Fruit fly (Drosophila melanogaster) whole organism, wandering third instar larva: ENCODE results near the gene CG32069.

ENCODE experiments used
- Abd-B ChIP-seq: fragments of >200 bp; optimal IDR thresholded peaks from 2 replicates; lab custom pipeline; 2017; ENCODE audit warnings: missing biosample characterization, missing genetic modification characterization
- CG32264 ChIP-seq: fragments of 200-800 bp; sonication (Bioruptor generic); optimal IDR thresholded peaks from 2 replicates; lab custom pipeline; 2016; ENCODE audit warnings: missing biosample characterization, missing genetic modification characterization
- CG9705 ChIP-seq: fragments of 200-800 bp; sonication (Bioruptor generic); optimal IDR thresholded peaks from 2 replicates; lab custom pipeline; 2018; ENCODE audit warnings: missing biosample characterization, mild to moderate bottlenecking, missing genetic modification characterization
- CrebA ChIP-seq: fragments of 200-800 bp; sonication (Bioruptor generic); optimal IDR thresholded peaks from 2 replicates; lab custom pipeline; 2016; ENCODE audit warnings: missing biosample characterization, mild to moderate bottlenecking, missing genetic modification characterization, borderline replicate concordance
- Dfd ChIP-seq: fragments of >200 bp; optimal IDR thresholded peaks from 2 replicates; lab custom pipeline; 2017; ENCODE audit warnings: missing biosample characterization, missing genetic modification characterization
- Dif ChIP-seq: fragments of 200-275, 200-300 bp; sonication (Bioruptor generic); optimal IDR thresholded peaks from 2 replicates; lab custom pipeline; 2018; ENCODE audit warnings: missing biosample characterization, missing genetic modification characterization; ENCODE audit not compliant: partially characterized antibody
- GATAd ChIP-seq: sonication (Bioruptor generic); optimal IDR thresholded peaks from 2 replicates; lab custom pipeline; 2016; ENCODE audit warnings: missing biosample characterization, missing genetic modification characterization
- HLH106 ChIP-seq: fragments of 200-800 bp; optimal IDR thresholded peaks from 3 replicates; lab custom pipeline; 2019; ENCODE audit warnings: missing biosample characterization, mild to moderate bottlenecking, missing genetic modification characterization, moderate library complexity
- Hnf4 ChIP-seq: fragments of 200-800 bp; sonication (Bioruptor generic); optimal IDR thresholded peaks from 2 replicates; lab custom pipeline; 2016; ENCODE audit warnings: missing biosample characterization, mild to moderate bottlenecking, missing genetic modification characterization
- Hr78 ChIP-seq: fragments of >200 bp; optimal IDR thresholded peaks from 2 replicates; lab custom pipeline; 2017; ENCODE audit warnings: missing biosample characterization, missing genetic modification characterization
- Hr83 ChIP-seq: fragments of 200-300 bp; sonication (Bioruptor generic); optimal IDR thresholded peaks from 2 replicates; lab custom pipeline; 2016; ENCODE audit warnings: missing biosample characterization, mild to moderate bottlenecking, missing genetic modification characterization, moderate library complexity; ENCODE audit not compliant: poor library complexity, severe bottlenecking
- Jra ChIP-seq: sonication (Bioruptor generic); optimal IDR thresholded peaks from 2 replicates; lab custom pipeline; 2016; ENCODE audit warnings: missing biosample characterization, missing genetic modification characterization
- Mio ChIP-seq: sonication (Bioruptor generic); optimal IDR thresholded peaks from 2 replicates; lab custom pipeline; 2016; ENCODE audit warnings: missing biosample characterization, missing genetic modification characterization
- Myc ChIP-seq: fragments of >200 bp; optimal IDR thresholded peaks from 2 replicates; lab custom pipeline; 2017
- N ChIP-seq: fragments of >200 bp; optimal IDR thresholded peaks from 2 replicates; lab custom pipeline; 2018; ENCODE audit warnings: missing biosample characterization, missing external identifiers, missing genetic modification characterization
- OdsH ChIP-seq: fragments of 200-800 bp; sonication (Bioruptor generic); optimal IDR thresholded peaks from 2 replicates; lab custom pipeline; 2016; ENCODE audit warnings: missing biosample characterization, mild to moderate bottlenecking, missing genetic modification characterization
- Rel ChIP-seq, 2 experiments: fragments of 200-800 bp; sonication (Bioruptor generic) in 1 of 2; optimal IDR thresholded peaks; 2 replicates in 1 of 2; 3 replicates in 1 of 2; lab custom pipeline; 2016 to 2019; ENCODE audit warnings: mild to moderate bottlenecking in 2 of 2, missing biosample characterization in 2 of 2, missing genetic modification characterization in 2 of 2, moderate library complexity in 1 of 2
- Sp1 ChIP-seq: fragments of 200-800 bp; sonication (Bioruptor generic); optimal IDR thresholded peaks from 3 replicates; lab custom pipeline; 2019; ENCODE audit warnings: missing biosample characterization, mild to moderate bottlenecking, missing genetic modification characterization, moderate library complexity
- Vsx2 ChIP-seq: fragments of 200-300, 225-300 bp; sonication (Bioruptor generic); optimal IDR thresholded peaks from 2 replicates; lab custom pipeline; 2018; ENCODE audit warnings: missing biosample characterization, missing genetic modification characterization; ENCODE audit not compliant: partially characterized antibody
- br ChIP-seq: fragments of 200-800 bp; sonication (Bioruptor generic); optimal IDR thresholded peaks from 2 replicates; lab custom pipeline; 2016; ENCODE audit warnings: missing biosample characterization, missing genetic modification characterization
- brk ChIP-seq: fragments of 200-800 bp; sonication (Bioruptor generic); optimal IDR thresholded peaks from 2 replicates; lab custom pipeline; 2016; ENCODE audit warnings: missing biosample characterization, mild to moderate bottlenecking, missing genetic modification characterization
- dl ChIP-seq, 2 experiments: fragments of 175-275, 200-275 bp in 1 of 2; fragments of 200-275 bp in 1 of 2; sonication (Bioruptor generic); optimal IDR thresholded peaks; lab custom pipeline; 2018; ENCODE audit warnings: mild to moderate bottlenecking in 2 of 2, missing biosample characterization in 2 of 2, missing genetic modification characterization in 2 of 2, moderate library complexity in 2 of 2; ENCODE audit not compliant: partially characterized antibody in 2 of 2, insufficient read depth in 1 of 2
- dmrt93B ChIP-seq: fragments of 200-800 bp; sonication (Bioruptor generic); optimal IDR thresholded peaks from 2 replicates; lab custom pipeline; 2018; ENCODE audit warnings: missing biosample characterization, mild to moderate bottlenecking, missing genetic modification characterization
- dsf ChIP-seq: sonication (Bioruptor generic); optimal IDR thresholded peaks from 2 replicates; lab custom pipeline; 2016; ENCODE audit warnings: missing biosample characterization, missing genetic modification characterization, borderline replicate concordance
- ey ChIP-seq: fragments of 200-800 bp; sonication (Bioruptor generic); optimal IDR thresholded peaks from 2 replicates; lab custom pipeline; 2016; ENCODE audit warnings: missing biosample characterization, missing genetic modification characterization
- foxo ChIP-seq, 2 experiments: fragments of 200-800 bp; sonication (Bioruptor generic); optimal IDR thresholded peaks; 2 replicates in 1 of 2; 3 replicates in 1 of 2; lab custom pipeline; 2016 to 2017; ENCODE audit warnings: missing biosample characterization in 2 of 2, missing genetic modification characterization in 2 of 2
- fru ChIP-seq: fragments of 200-800 bp; sonication (Bioruptor generic); optimal IDR thresholded peaks from 3 replicates; lab custom pipeline; 2016; ENCODE audit warnings: missing biosample characterization, mild to moderate bottlenecking, missing genetic modification characterization
- h ChIP-seq: fragments of 200-800 bp; sonication (Bioruptor generic); optimal IDR thresholded peaks from 3 replicates; lab custom pipeline; 2016; ENCODE audit warnings: missing biosample characterization, mild to moderate bottlenecking, missing genetic modification characterization
- jim ChIP-seq: fragments of 175-275, 200-325 bp; sonication (Bioruptor generic); optimal IDR thresholded peaks from 2 replicates; lab custom pipeline; 2016; ENCODE audit warnings: missing biosample characterization, mild to moderate bottlenecking, missing genetic modification characterization
- lola ChIP-seq: fragments of >200 bp; optimal IDR thresholded peaks from 2 replicates; lab custom pipeline; 2017; ENCODE audit warnings: missing biosample characterization, missing genetic modification characterization
- pan ChIP-seq: fragments of >200 bp; optimal IDR thresholded peaks from 2 replicates; lab custom pipeline; 2017
- psq ChIP-seq: fragments of 200-800 bp; sonication (Bioruptor generic); optimal IDR thresholded peaks from 3 replicates; lab custom pipeline; 2017; ENCODE audit warnings: missing biosample characterization, mild to moderate bottlenecking, missing genetic modification characterization, moderate library complexity
- rgr ChIP-seq: fragments of 200-800 bp; sonication (Bioruptor generic); optimal IDR thresholded peaks from 3 replicates; lab custom pipeline; 2016; ENCODE audit warnings: missing biosample characterization, mild to moderate bottlenecking, missing genetic modification characterization
- sage ChIP-seq: fragments of 200-800 bp; sonication (Bioruptor generic); optimal IDR thresholded peaks from 2 replicates; lab custom pipeline; 2016; ENCODE audit warnings: missing biosample characterization, mild to moderate bottlenecking, missing genetic modification characterization
- sv ChIP-seq: fragments of 200-800 bp; sonication (Bioruptor generic); optimal IDR thresholded peaks from 3 replicates; lab custom pipeline; 2016; ENCODE audit warnings: missing biosample characterization, missing genetic modification characterization
- tai ChIP-seq: sonication (Bioruptor generic); optimal IDR thresholded peaks from 2 replicates; lab custom pipeline; 2016; ENCODE audit warnings: missing biosample characterization, missing genetic modification characterization
- usp ChIP-seq: fragments of >200 bp; optimal IDR thresholded peaks from 2 replicates; lab custom pipeline; 2017; ENCODE audit warnings: missing biosample characterization, missing genetic modification characterization
- woc ChIP-seq: sonication (Bioruptor generic); optimal IDR thresholded peaks from 2 replicates; lab custom pipeline; 2016; ENCODE audit warnings: missing biosample characterization, mild to moderate bottlenecking, missing genetic modification characterization

The CG32069 gene

DNA sequence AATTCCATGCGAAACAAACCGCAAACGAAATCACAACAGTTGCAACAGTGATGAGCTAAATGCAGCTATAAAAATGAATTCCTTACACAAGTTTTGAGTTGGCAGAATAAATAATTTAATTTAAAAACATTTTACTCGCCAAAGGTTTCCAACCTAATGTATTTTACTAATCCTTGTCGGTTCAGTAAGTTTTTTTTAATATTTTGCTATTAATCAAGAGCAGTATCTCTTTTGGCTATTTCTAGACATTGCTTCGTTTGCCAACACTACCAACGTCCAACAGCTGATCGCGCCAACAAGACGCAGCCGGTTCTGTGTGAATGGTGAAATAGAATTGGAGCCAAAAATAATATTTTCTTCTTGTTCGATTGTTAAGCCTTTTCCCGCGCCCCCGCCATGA is 2.3 kb upstream of the CG32069 start, which contains the start of the genes CG32075, CG45101 and SuUR:
Gene CG32075, minus strand, starts transcription at position 253 of the 400 bp plus-strand sequence.
Gene CG45101, plus strand, starts transcription at position 303 of the 400 bp plus-strand sequence.
Gene SuUR, plus strand, starts transcription at position 303 of the 400 bp plus-strand sequence.
- TF ChIP-seq Hr78 (GFP tag; lab: Kevin White, UChicago) (no peak), foxo (GFP tag; optimal IDR thresholded peaks at IDR 0.05; lab: Kevin White, UChicago) (peak; percentile 43 to 90), CG32264 (peak; percentile 41), Mio (GFP tag; lab: Kevin White, UChicago) (no peak), h (GFP tag; lab: Kevin White, UChicago) (peak; percentile 92), ey (GFP tag; lab: Kevin White, UChicago) (peak; percentile 90), Vsx2 (GFP tag; lab: Kevin White, UChicago) (no peak), jim (GFP tag; lab: Kevin White, UChicago) (no peak), dsf (GFP tag; lab: Kevin White, UChicago) (peak; percentile 87), fru (peak; percentile 85), GATAd (GFP tag; lab: Kevin White, UChicago) (peak; percentile 74), HLH106 (tag; lab: Kevin White, UChicago) (peak; percentile 89), brk (GFP tag; lab: Kevin White, UChicago) (no peak), Dif (GFP tag; lab: Kevin White, UChicago) (no peak), CrebA (GFP tag; lab: Kevin White, UChicago) (no peak), rgr (GFP tag; lab: Kevin White, UChicago) (peak; percentile 92), Hnf4 (GFP tag; lab: Kevin White, UChicago) (peak; percentile 93), sage (no peak), lola (GFP tag; lab: Kevin White, UChicago) (no peak), br (GFP tag; lab: Kevin White, UChicago) (peak; percentile 85), CG9705 (peak; percentile 85), Rel (GFP tag; optimal IDR thresholded peaks at IDR 0.05; lab: Kevin White, UChicago) (no peak), Rel (tag; optimal IDR thresholded peaks at IDR 0.05; lab: Kevin White, UChicago) (peak; percentile 46), Sp1 (GFP tag; lab: Kevin White, UChicago) (peak; percentile 78), usp (GFP tag; lab: Kevin White, UChicago) (no peak), sv (peak; percentile 90), Hr83 (peak; percentile 65), Dfd (GFP tag; lab: Kevin White, UChicago) (no peak), tai (GFP tag; lab: Kevin White, UChicago) (no peak), Myc (lab: Kevin White, UChicago) (peak; percentile 98), psq (GFP tag; lab: Kevin White, UChicago) (peak; percentile 80), woc (peak; percentile 94), Abd-B (GFP tag; lab: Kevin White, UChicago) (no peak), dmrt93B (no peak), dl (GFP tag; optimal IDR thresholded peaks at IDR 0.05; lab: Kevin White, UChicago; ENCODE audit: insufficient read depth in 1 of 2, partially characterized antibody in 2 of 2) (no peak), OdsH (GFP tag; lab: Kevin White, UChicago) (peak; percentile 87), Jra (GFP tag; lab: Kevin White, UChicago) (peak; percentile 88), N (GFP tag; lab: Kevin White, UChicago) (no peak), pan (no peak)
- TF ChIP-seq, all 38 proteins: peak for 21

DNA sequence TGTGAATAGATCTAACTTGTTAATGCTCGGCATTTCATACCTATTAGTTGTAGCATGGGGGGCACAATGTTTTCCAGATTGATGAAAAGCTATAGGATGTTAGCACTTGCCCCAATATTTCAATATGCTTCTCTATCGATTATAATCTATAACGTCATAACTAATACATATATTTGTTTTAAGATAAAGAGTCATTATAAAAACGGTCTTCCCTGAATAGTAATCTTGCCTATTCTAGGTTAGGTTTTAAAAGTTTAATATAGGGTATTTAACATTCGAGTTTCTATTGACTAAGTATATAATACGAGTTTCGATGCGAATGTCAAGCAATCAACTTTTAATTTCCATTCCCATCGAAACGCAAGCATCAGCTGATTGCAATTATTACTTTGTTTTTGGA is 1.2 kb downstream of the CG32069 start, which contains the start of the genes CG6321 and Blos2:
Gene CG6321, minus strand, starts transcription at position 25 of the 400 bp plus-strand sequence.
Gene Blos2, plus strand, starts transcription at position 372 of the 400 bp plus-strand sequence.
- TF ChIP-seq lola (GFP tag; lab: Kevin White, UChicago) = no peak
- TF ChIP-seq usp (GFP tag; lab: Kevin White, UChicago) = no peak
- TF ChIP-seq foxo (GFP tag; optimal IDR thresholded peaks at IDR 0.05; lab: Kevin White, UChicago) = peak in 1 of 2 experiments; percentile 82
- peak; percentile 77 for TF ChIP-seq fru
- TF ChIP-seq dmrt93B = no peak
- no peak for TF ChIP-seq Abd-B (GFP tag; lab: Kevin White, UChicago)
- TF ChIP-seq ey (GFP tag; lab: Kevin White, UChicago) = peak; percentile 66
- TF ChIP-seq brk (GFP tag; lab: Kevin White, UChicago) = no peak
- no peak for TF ChIP-seq GATAd (GFP tag; lab: Kevin White, UChicago)
- no peak for TF ChIP-seq jim (GFP tag; lab: Kevin White, UChicago)
- TF ChIP-seq pan = no peak
- no peak for TF ChIP-seq N (GFP tag; lab: Kevin White, UChicago)
- TF ChIP-seq Rel (GFP tag; optimal IDR thresholded peaks at IDR 0.05; lab: Kevin White, UChicago) = no peak
- peak; percentile 23 for TF ChIP-seq Rel (tag; optimal IDR thresholded peaks at IDR 0.05; lab: Kevin White, UChicago)
- TF ChIP-seq h (GFP tag; lab: Kevin White, UChicago) = peak; percentile 84
- TF ChIP-seq Dfd (GFP tag; lab: Kevin White, UChicago) = no peak
- TF ChIP-seq Hr78 (GFP tag; lab: Kevin White, UChicago) = no peak
- TF ChIP-seq sage = peak; percentile 31
- TF ChIP-seq Hnf4 (GFP tag; lab: Kevin White, UChicago) = peak; percentile 59
- TF ChIP-seq Dif (GFP tag; lab: Kevin White, UChicago) = no peak
- TF ChIP-seq br (GFP tag; lab: Kevin White, UChicago) = peak; percentile 63
- TF ChIP-seq Hr83 = no peak
- peak; percentile 50 for TF ChIP-seq psq (GFP tag; lab: Kevin White, UChicago)
- peak; percentile 23 for TF ChIP-seq sv
- TF ChIP-seq OdsH (GFP tag; lab: Kevin White, UChicago) = peak; percentile 72
- TF ChIP-seq Mio (GFP tag; lab: Kevin White, UChicago) = no peak
- TF ChIP-seq dsf (GFP tag; lab: Kevin White, UChicago) = no peak
- TF ChIP-seq CG9705 = peak; percentile 29
- peak; percentile 18 for TF ChIP-seq CG32264
- TF ChIP-seq Jra (GFP tag; lab: Kevin White, UChicago) = peak; percentile 37
- TF ChIP-seq CrebA (GFP tag; lab: Kevin White, UChicago) = no peak
- no peak for TF ChIP-seq Myc (lab: Kevin White, UChicago)
- TF ChIP-seq rgr (GFP tag; lab: Kevin White, UChicago) = peak; percentile 78
- TF ChIP-seq HLH106 (tag; lab: Kevin White, UChicago) = peak; percentile 74
- TF ChIP-seq Sp1 (GFP tag; lab: Kevin White, UChicago) = peak; percentile 77
- no peak for TF ChIP-seq tai (GFP tag; lab: Kevin White, UChicago)
- TF ChIP-seq dl (GFP tag; optimal IDR thresholded peaks at IDR 0.05; lab: Kevin White, UChicago; ENCODE audit: insufficient read depth in 1 of 2, partially characterized antibody in 2 of 2) = no peak
- no peak for TF ChIP-seq Vsx2 (GFP tag; lab: Kevin White, UChicago)
- peak; percentile 80 for TF ChIP-seq woc
